Worm (Caenorhabditis elegans) whole organism, early embryonic: ENCODE measurements around the gene R07H5.9.

Source experiments
- B0310.2 ChIP-seq: sonication (generic microtip); optimal IDR thresholded peaks from 2 replicates; lab custom pipeline; 2016; ENCODE audit warnings: mild to moderate bottlenecking, missing genetic modification characterization, missing compliant biosample characterization
- F13C5.2 ChIP-seq: sonication (generic microtip); optimal IDR thresholded peaks from 2 replicates; lab custom pipeline; 2017; ENCODE audit warnings: mild to moderate bottlenecking, missing genetic modification characterization, inconsistent platforms, missing compliant biosample characterization
- aly-1 ChIP-seq: sonication (generic microtip); optimal IDR thresholded peaks from 2 replicates; lab custom pipeline; 2016; ENCODE audit warnings: missing genetic modification characterization, missing compliant biosample characterization
- ama-1 ChIP-seq: fragments of 150-350 bp; optimal IDR thresholded peaks from 2 replicates; lab custom pipeline; 2014
- ceh-13 ChIP-seq: fragments of 200-800 bp; sonication (Bioruptor generic); optimal IDR thresholded peaks from 2 replicates; lab custom pipeline; 2018; ENCODE audit warnings: mild to moderate bottlenecking, missing genetic modification characterization, missing compliant biosample characterization
- ceh-36 ChIP-seq: sonication (generic microtip); optimal IDR thresholded peaks from 2 replicates; lab custom pipeline; 2016; ENCODE audit warnings: missing genetic modification characterization, inconsistent platforms, missing compliant biosample characterization
- ets-7 ChIP-seq: sonication (generic microtip); optimal IDR thresholded peaks from 2 replicates; lab custom pipeline; 2016; ENCODE audit warnings: missing genotype, missing genetic modification characterization, missing compliant biosample characterization
- flt-1 ChIP-seq: fragments of 200-800 bp; sonication (Bioruptor generic); IDR thresholded peaks from 2 replicates; pipeline ENCODE4 v1.3.6; 2022; ENCODE audit warnings: missing genetic modification characterization, missing compliant biosample characterization
- hmbx-1 ChIP-seq: sonication (generic microtip); optimal IDR thresholded peaks from 2 replicates; lab custom pipeline; 2016; ENCODE audit warnings: mild to moderate bottlenecking, missing genetic modification characterization, missing compliant biosample characterization
- hmg-4 ChIP-seq: fragments of 200-800 bp; sonication (Bioruptor generic); optimal IDR thresholded peaks from 2 replicates; lab custom pipeline; 2018; ENCODE audit warnings: mild to moderate bottlenecking, missing genetic modification characterization, missing compliant biosample characterization
- hnd-1 ChIP-seq: sonication (generic microtip); optimal IDR thresholded peaks from 2 replicates; lab custom pipeline; 2016; ENCODE audit warnings: missing genetic modification characterization, missing compliant biosample characterization
- pes-1 ChIP-seq: fragments of 200-800 bp; sonication (Bioruptor generic); IDR thresholded peaks from 2 replicates; pipeline ENCODE4 v1.3.6; 2022; ENCODE audit warnings: missing genetic modification reagents, missing genetic modification characterization, missing compliant biosample characterization
- scrt-1 ChIP-seq: fragments of 200-800 bp; sonication (Bioruptor generic); IDR thresholded peaks from 2 replicates; pipeline ENCODE4 v1.3.6; 2022; ENCODE audit warnings: missing genetic modification characterization, missing compliant biosample characterization
- sea-1 ChIP-seq: fragments of 200-800 bp; sonication (Bioruptor generic); conservative IDR thresholded peaks from 2 replicates; pipeline ENCODE4 v1.3.6; 2022; ENCODE audit warnings: missing genetic modification characterization, missing compliant biosample characterization
- tbx-11 ChIP-seq: fragments of 200-800 bp; sonication (Bioruptor generic); IDR thresholded peaks from 2 replicates; pipeline ENCODE4 v1.3.6; 2022; ENCODE audit warnings: missing genetic modification characterization, missing compliant biosample characterization
- tbx-37 ChIP-seq: fragments of 200-800 bp; sonication (Bioruptor generic); conservative IDR thresholded peaks from 2 replicates; pipeline ENCODE4 v1.3.6; 2022; ENCODE audit warnings: missing genetic modification reagents, missing genetic modification characterization, missing compliant biosample characterization
- tra-4 ChIP-seq: sonication (generic microtip); optimal IDR thresholded peaks from 2 replicates; lab custom pipeline; 2017; ENCODE audit warnings: missing genetic modification characterization, missing compliant biosample characterization

The R07H5.9 gene

ce11 chrIV:11223878-11224277 lies 16.6 kb downstream of the R07H5.9 start, which contains the start of gene C29F4.3:
Gene C29F4.3, minus strand, starts transcription at chrIV:11223978.
- TF ChIP-seq flt-1 (GFP tag; lab: Robert Waterston, UW) (no peak), scrt-1 (no peak), aly-1 (tag; lab: Kevin White, UChicago) (no peak), ceh-36 (tag; lab: Kevin White, UChicago) (no peak), ama-1 (no peak), ceh-13 (GFP tag; lab: Kevin White, UChicago) (no peak)

ce11 chrIV:11225206-11225605 lies 17.9 kb downstream of the R07H5.9 start, which contains the start of gene col-125:
Gene col-125, plus strand, starts transcription at chrIV:11225506.
- no peak for TF ChIP-seq ceh-36 (tag; lab: Kevin White, UChicago)
- TF ChIP-seq hmbx-1 = no peak

ce11 chrIV:11226545-11226944 lies 19.3 kb downstream of the R07H5.9 start:
- TF ChIP-seq ets-7 (tag; lab: Kevin White, UChicago) (no peak), tra-4 (tag; lab: Kevin White, UChicago) (no peak), ceh-13 (GFP tag; lab: Kevin White, UChicago) (no peak), hmg-4 (no peak), hnd-1 (tag; lab: Kevin White, UChicago) (no peak), ceh-36 (tag; lab: Kevin White, UChicago) (no peak), flt-1 (GFP tag; lab: Robert Waterston, UW) (no peak)

ce11 chrIV:11229013-11229412 lies 21.7 kb downstream of the R07H5.9 start:
- TF ChIP-seq tra-4 (tag; lab: Kevin White, UChicago) (no peak), pes-1 (GFP tag; lab: Robert Waterston, UW) (no peak), ama-1 (no peak)

ce11 chrIV:11230069-11230468 lies 22.8 kb downstream of the R07H5.9 start, which contains the start of gene best-7:
Gene best-7, minus strand, starts transcription at chrIV:11230307.
- TF ChIP-seq tbx-11 (no peak), tbx-37 (GFP tag; lab: Robert Waterston, UW) (no peak), ets-7 (tag; lab: Kevin White, UChicago) (no peak), tra-4 (tag; lab: Kevin White, UChicago) (no peak), F13C5.2 (tag; lab: Kevin White, UChicago) (no peak), pes-1 (GFP tag; lab: Robert Waterston, UW) (no peak)

ce11 chrIV:11231376-11231775 lies 24.1 kb downstream of the R07H5.9 start:
- TF ChIP-seq ets-7 (tag; lab: Kevin White, UChicago) = no peak
- no peak for TF ChIP-seq hmbx-1
- no peak for TF ChIP-seq ceh-13 (GFP tag; lab: Kevin White, UChicago)
- TF ChIP-seq hmg-4 = no peak
- TF ChIP-seq ceh-36 (tag; lab: Kevin White, UChicago) = no peak
- TF ChIP-seq pes-1 (GFP tag; lab: Robert Waterston, UW) = no peak
- no peak for TF ChIP-seq sea-1 (GFP tag; lab: Robert Waterston, UW)
- no peak for TF ChIP-seq hnd-1 (tag; lab: Kevin White, UChicago)
- TF ChIP-seq tbx-37 (GFP tag; lab: Robert Waterston, UW) = no peak
- no peak for TF ChIP-seq F13C5.2 (tag; lab: Kevin White, UChicago)

ce11 chrIV:11235755-11236154 lies 28.5 kb downstream of the R07H5.9 start:
- TF ChIP-seq ets-7 (tag; lab: Kevin White, UChicago) (no peak), ama-1 (no peak), hmbx-1 (no peak), B0310.2 (tag; lab: Kevin White, UChicago) (no peak), aly-1 (tag; lab: Kevin White, UChicago) (no peak), hnd-1 (tag; lab: Kevin White, UChicago) (no peak), flt-1 (GFP tag; lab: Robert Waterston, UW) (no peak), F13C5.2 (tag; lab: Kevin White, UChicago) (no peak), ceh-13 (GFP tag; lab: Kevin White, UChicago) (no peak), scrt-1 (no peak), ceh-36 (tag; lab: Kevin White, UChicago) (no peak), pes-1 (GFP tag; lab: Robert Waterston, UW) (no peak), tbx-37 (GFP tag; lab: Robert Waterston, UW) (no peak), hmg-4 (no peak), tbx-11 (no peak)

ce11 chrIV:11241368-11241767 lies 34.1 kb downstream of the R07H5.9 start, which contains the start of gene C05C12.6:
Gene C05C12.6, minus strand, starts transcription at chrIV:11241468.
- TF ChIP-seq B0310.2 (tag; lab: Kevin White, UChicago) (no peak), tbx-37 (GFP tag; lab: Robert Waterston, UW) (no peak), hmbx-1 (no peak), scrt-1 (no peak), flt-1 (GFP tag; lab: Robert Waterston, UW) (no peak), tra-4 (tag; lab: Kevin White, UChicago) (no peak), ceh-36 (tag; lab: Kevin White, UChicago) (no peak)

- TF ChIP-seq tbx-11 (no peak), aly-1 (tag; lab: Kevin White, UChicago) (no peak), F13C5.2 (tag; lab: Kevin White, UChicago) (no peak), ceh-13 (GFP tag; lab: Kevin White, UChicago) (no peak), B0310.2 (tag; lab: Kevin White, UChicago) (no peak), hmg-4 (no peak), pes-1 (GFP tag; lab: Robert Waterston, UW) (no peak), ama-1 (no peak), ets-7 (tag; lab: Kevin White, UChicago) (no peak), flt-1 (GFP tag; lab: Robert Waterston, UW) (no peak)
Observed at ce11 chrIV:11247434-11247833, 40.1 kb downstream of the R07H5.9 start.
